Fruit fly (Drosophila melanogaster): ENCODE measurements around the gene CG32107.

Gene CG32107

DNA sequence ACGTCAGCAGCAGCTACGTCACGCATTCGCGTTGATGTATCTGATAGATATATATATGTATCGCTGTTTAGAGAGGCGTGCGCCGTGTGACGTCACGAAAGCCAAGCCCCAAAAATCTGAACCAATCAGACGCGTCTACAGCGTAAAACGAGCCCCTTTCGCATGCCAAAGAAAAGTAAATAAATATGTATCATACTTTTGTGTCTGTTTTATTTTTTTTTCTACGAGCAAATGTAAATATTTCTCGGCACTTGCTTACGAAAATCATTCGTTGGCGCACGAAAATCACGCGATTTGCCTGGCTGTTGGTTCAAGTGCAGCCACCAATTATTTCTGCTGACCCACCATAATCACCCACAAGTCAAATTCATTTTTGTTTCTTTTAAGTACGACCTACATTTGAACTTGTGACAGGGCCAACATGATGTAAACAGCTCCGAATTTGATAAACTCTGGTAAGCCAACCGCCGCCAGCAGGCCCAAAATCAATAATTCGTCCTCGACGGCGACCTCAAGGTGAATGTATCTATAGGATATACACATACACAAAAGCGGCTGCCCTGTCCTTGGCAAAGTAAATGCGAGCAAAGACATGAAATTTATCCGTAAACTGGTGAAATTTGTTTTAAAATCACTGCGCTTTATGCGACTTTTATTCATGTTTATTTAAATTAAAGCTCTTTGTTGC lies 26.4 kb downstream of the CG32107 start (continued):
- peak; percentile 59 for TF ChIP-seq sens (GFP tag)

DNA sequence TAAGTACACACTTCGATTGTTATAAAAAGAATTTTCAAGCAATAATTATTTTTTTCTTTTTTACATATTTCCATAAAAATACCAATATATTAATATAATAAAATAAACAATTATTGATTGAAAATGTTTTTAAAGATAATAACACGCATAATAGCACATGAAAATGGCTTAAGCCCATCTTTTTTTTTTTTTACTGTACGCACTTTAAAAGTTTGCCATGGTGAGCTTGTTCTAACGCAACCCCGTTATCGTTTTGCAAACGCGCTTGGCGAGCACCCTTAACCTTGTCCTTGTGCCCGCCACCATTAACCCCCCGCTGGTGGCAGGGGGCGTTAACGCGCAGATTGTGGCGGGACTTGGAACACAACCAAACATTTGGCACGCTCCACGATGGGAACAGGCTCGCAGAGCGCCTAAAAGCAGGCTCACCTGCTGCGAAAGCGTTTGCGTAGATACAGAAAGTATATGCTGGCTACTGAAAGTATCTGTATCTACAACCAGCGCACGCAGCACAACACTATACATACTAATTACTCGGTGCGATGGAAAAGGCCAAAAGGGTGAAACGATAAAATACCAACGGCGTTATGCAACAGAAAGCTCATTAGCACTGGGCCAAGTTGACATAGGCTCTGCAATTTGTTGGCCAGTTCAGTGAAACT lies 27.1 kb downstream of the CG32107 start:
- TF ChIP-seq nerfin-1 (tag; optimal IDR thresholded peaks at IDR 0.05) (peak; percentile 19), so (GFP tag; IDR thresholded peaks at IDR 0.05) (no peak), Sox100B (GFP tag; optimal IDR thresholded peaks at IDR 0.05) (peak; percentile 16), CG32767 (GFP tag; IDR thresholded peaks at IDR 0.05) (peak; percentile 95), gt (GFP tag; IDR thresholded peaks at IDR 0.05) (0 out of 2 replicates have a peak, but pooled peaks have one; percentile 23), abd-A (tag; optimal IDR thresholded peaks at IDR 0.05) (peak; percentile 98), YL-1 (GFP tag; optimal IDR thresholded peaks at IDR 0.05) (no peak), Pdp1 (GFP tag; optimal IDR thresholded peaks at IDR 0.05) (peak in 1 of 2 experiments; percentile 97), CG17612 (GFP tag; IDR thresholded peaks at IDR 0.05) (0 out of 2 replicates have a peak, but pooled peaks have one; percentile 59), CG15011 (GFP tag; optimal IDR thresholded peaks at IDR 0.05) (no peak), chm (GFP tag; IDR thresholded peaks at IDR 0.05) (0 out of 2 replicates have a peak, but pooled peaks have one; percentile 61), BtbVII (GFP tag; optimal IDR thresholded peaks at IDR 0.05) (peak; percentile 60), chn (GFP tag; optimal IDR thresholded peaks at IDR 0.05) (no peak), CG13287 (GFP tag; IDR thresholded peaks at IDR 0.05; ENCODE audit: partially characterized antibody) (peak; percentile 27; the same call in 1 of the 2 replicates), zen (tag; optimal IDR thresholded peaks at IDR 0.05) (no peak), CTCF (GFP tag; optimal IDR thresholded peaks at IDR 0.05) (peak; percentile 21), CG5180 (GFP tag; optimal IDR thresholded peaks at IDR 0.05) (peak; percentile 5), lilli (GFP tag; optimal IDR thresholded peaks at IDR 0.05) (no peak), CG8290 (GFP tag; optimal IDR thresholded peaks at IDR 0.05) (peak; percentile 88), CG8290 (tag; optimal IDR thresholded peaks at IDR 0.05) (peak; percentile 88 to 91), CG18599 (GFP tag; optimal IDR thresholded peaks at IDR 0.05) (peak; percentile 33), CG17359 (tag; optimal IDR thresholded peaks at IDR 0.05) (peak; percentile 3), C15 (GFP tag; IDR thresholded peaks at IDR 0.05) (no peak), zfh1 (GFP tag; IDR thresholded peaks at IDR 0.05) (no peak), CG6683 (GFP tag; optimal IDR thresholded peaks at IDR 0.05) (no peak), gem (tag; optimal IDR thresholded peaks at IDR 0.05) (peak; percentile 12), CG7556 (GFP tag; optimal IDR thresholded peaks at IDR 0.05) (peak; percentile 15), CG4360 (GFP tag; IDR thresholded peaks at IDR 0.05) (0 out of 2 replicates have a peak, but pooled peaks have one; percentile 40), ERR (GFP tag; optimal IDR thresholded peaks at IDR 0.05) (peak; percentile 23), ftz-f1 (GFP tag; optimal IDR thresholded peaks at IDR 0.05) (peak; percentile 77), gro (GFP tag; optimal IDR thresholded peaks at IDR 0.05) (no peak), Hey (tag; optimal IDR thresholded peaks at IDR 0.05) (peak; percentile 58), pan (optimal IDR thresholded peaks at IDR 0.05) (no peak), pan (GFP tag; optimal IDR thresholded peaks at IDR 0.05 in 1 of 2, IDR thresholded peaks at IDR 0.05 in 1 of 2) (no peak), GATAe (GFP tag; conservative IDR thresholded peaks at IDR 0.05) (no peak), Myb (GFP tag; optimal IDR thresholded peaks at IDR 0.05) (no peak), CG8765 (GFP tag; IDR thresholded peaks at IDR 0.05) (no peak), Bgb (GFP tag; IDR thresholded peaks at IDR 0.05; ENCODE audit: partially characterized antibody) (peak; percentile 46), mirr (GFP tag; optimal IDR thresholded peaks at IDR 0.05) (peak; percentile 75), ewg (GFP tag; optimal IDR thresholded peaks at IDR 0.05) (peak; percentile 21), CG17361 (GFP tag; IDR thresholded peaks at IDR 0.05) (peak; percentile 21; the same call in 1 of the 3 replicates), CG17912 (GFP tag; optimal IDR thresholded peaks at IDR 0.05) (no peak), gfzf (GFP tag; optimal IDR thresholded peaks at IDR 0.05) (peak; percentile 7), CG12391 (tag; optimal IDR thresholded peaks at IDR 0.05) (peak; percentile 4), CG14050 (GFP tag; IDR thresholded peaks at IDR 0.05) (no peak), Xrp1 (GFP tag; IDR thresholded peaks at IDR 0.05) (0 out of 2 replicates have a peak, but pooled peaks have one; percentile 12)
